Worm (Caenorhabditis elegans): ENCODE measurements around the gene mrps-18C.

- TF ChIP-seq Y53F4B.3 (GFP tag; IDR thresholded peaks at IDR 0.05) (no peak), zim-3 (tag; optimal IDR thresholded peaks at IDR 0.05) (no peak), let-607 (tag; optimal IDR thresholded peaks at IDR 0.05) (peak in 1 of 2 experiments; percentile 60)
These were observed 23.1 kb upstream of the mrps-18C start, which contains the start of the genes F26F4.9 and cee-1 for ce11 chrIII:4912317-4912716.

Measured in whole organism, young adult.